Worm (Caenorhabditis elegans) whole organism, late embryonic: Measurements from ENCODE around the gene F40G9.18.

Experiments used
- ahr-1 ChIP-seq: sonication (generic microtip); optimal IDR thresholded peaks from 2 replicates; lab custom pipeline; 2016; ENCODE audit warnings: missing genetic modification characterization, missing compliant biosample characterization
- eyg-1 ChIP-seq: sonication (generic microtip); optimal IDR thresholded peaks from 2 replicates; lab custom pipeline; 2016; ENCODE audit warnings: missing genotype, missing genetic modification characterization, missing compliant biosample characterization

- TF ChIP-seq eyg-1 (no peak), ahr-1 (tag; lab: Kevin White, UChicago) (no peak)
These were observed 22.4 kb upstream of the F40G9.18 start, which contains the start of gene sec-20 for ce11 chrIII:191803-192202.
